Worm (Caenorhabditis elegans) whole organism, midembryonic: Measurements from ENCODE around the gene C54F6.3.

Experiments
- T22C8.4 ChIP-seq: fragments of 200-800 bp; sonication (Bioruptor generic); IDR thresholded peaks from 2 replicates; pipeline ENCODE4 v1.3.6; 2022; ENCODE audit warnings: missing genetic modification characterization, missing compliant biosample characterization
- cog-1 ChIP-seq: sonication (generic microtip); optimal IDR thresholded peaks from 2 replicates; lab custom pipeline; 2016; ENCODE audit warnings: missing genetic modification characterization, missing compliant biosample characterization
- flt-1 ChIP-seq: fragments of 200-800 bp; sonication (Bioruptor generic); IDR thresholded peaks from 2 replicates; pipeline ENCODE4 v1.3.6; 2022; ENCODE audit warnings: missing genetic modification characterization, missing compliant biosample characterization
- klf-2 ChIP-seq: fragments of 200-800 bp; sonication (Bioruptor generic); conservative IDR thresholded peaks from 2 replicates; pipeline ENCODE4 v1.3.6; 2022; ENCODE audit warnings: missing genetic modification reagents, missing genetic modification characterization, missing compliant biosample characterization
- med-1 ChIP-seq: sonication (generic microtip); optimal IDR thresholded peaks from 2 replicates; lab custom pipeline; 2017; ENCODE audit warnings: missing genetic modification characterization, mild to moderate bottlenecking, missing compliant biosample characterization, antibody characterized with exemption, missing genetic modification reagents; ENCODE audit not compliant: insufficient read depth
- ref-1 ChIP-seq: fragments of 200-800 bp; sonication (Bioruptor generic); conservative IDR thresholded peaks from 2 replicates; pipeline ENCODE4 v1.3.6; 2022; ENCODE audit warnings: missing genetic modification reagents, missing genetic modification characterization, missing compliant biosample characterization
- tab-1 ChIP-seq: fragments of 200-800 bp; sonication (Bioruptor generic); IDR thresholded peaks from 2 replicates; pipeline ENCODE4 v1.3.6; 2022; ENCODE audit warnings: missing genetic modification characterization, missing compliant biosample characterization
- ztf-23 ChIP-seq: fragments of 200-800 bp; sonication (Bioruptor generic); IDR thresholded peaks from 2 replicates; pipeline ENCODE4 v1.3.6; 2022; ENCODE audit warnings: missing genetic modification reagents, missing genetic modification characterization, missing compliant biosample characterization
- ztf-29 ChIP-seq: fragments of 200-800 bp; sonication (Bioruptor generic); IDR thresholded peaks from 2 replicates; pipeline ENCODE4 v1.3.6; 2022; ENCODE audit warnings: missing genetic modification reagents, missing genetic modification characterization, missing compliant biosample characterization

ce11 chrV:7521304-7521703 is 11.7 kb upstream of the C54F6.3 start:
- no peak for TF ChIP-seq T22C8.4 (GFP tag; lab: Robert Waterston, UW)
- no peak for TF ChIP-seq tab-1
- TF ChIP-seq flt-1 (GFP tag; lab: Robert Waterston, UW) = no peak
- no peak for TF ChIP-seq ztf-23
- TF ChIP-seq med-1 = no peak
- no peak for TF ChIP-seq ztf-29 (GFP tag; lab: Robert Waterston, UW)
- no peak for TF ChIP-seq klf-2 (GFP tag; lab: Robert Waterston, UW)
- no peak for TF ChIP-seq cog-1 (tag; lab: Kevin White, UChicago)
- TF ChIP-seq ref-1 (GFP tag; lab: Robert Waterston, UW) = no peak
